Worm (Caenorhabditis elegans) whole organism, L1 larva: ENCODE measurements around the gene mig-15.

Experiments used
- C34B4.2 ChIP-seq: sonication (generic microtip); optimal IDR thresholded peaks from 2 replicates; lab custom pipeline; 2017; ENCODE audit warnings: mild to moderate bottlenecking, missing genetic modification characterization, missing compliant biosample characterization
- ces-1 ChIP-seq: fragments of 150-350 bp; optimal IDR thresholded peaks from 2 replicates; lab custom pipeline; 2014; ENCODE audit warnings: missing biosample characterization, missing genetic modification reagents, missing genetic modification characterization
- hlh-17 ChIP-seq: fragments of 200-800 bp; sonication (Bioruptor generic); optimal IDR thresholded peaks from 2 replicates; lab custom pipeline; 2018; ENCODE audit warnings: missing genetic modification characterization, mild to moderate bottlenecking, missing compliant biosample characterization, moderate library complexity, borderline replicate concordance
- lin-15B ChIP-seq: fragments of 150-350 bp; sonication (generic microtip); optimal IDR thresholded peaks from 3 replicates; lab custom pipeline; 2014; ENCODE audit warnings: missing biosample characterization, missing genetic modification characterization
- lin-39 ChIP-seq: fragments of 150-350 bp; optimal IDR thresholded peaks from 2 replicates; lab custom pipeline; 2014; ENCODE audit warnings: missing biosample characterization, missing genetic modification reagents, missing genetic modification characterization
- lir-3 ChIP-seq: sonication (generic microtip); optimal IDR thresholded peaks from 2 replicates; lab custom pipeline; 2016; ENCODE audit warnings: mild to moderate bottlenecking, missing genetic modification characterization, moderate library complexity, missing compliant biosample characterization; ENCODE audit not compliant: poor library complexity
- lsy-2 ChIP-seq, 2 experiments: fragments of 150-350 bp; optimal IDR thresholded peaks; 2 replicates each; lab custom pipeline; 2014; ENCODE audit warnings: missing biosample characterization in 2 of 2, missing genetic modification characterization in 2 of 2
- nhr-11 ChIP-seq: fragments of 150-350 bp; optimal IDR thresholded peaks from 2 replicates; lab custom pipeline; 2014; ENCODE audit warnings: missing biosample characterization, missing genetic modification characterization
- nhr-12 ChIP-seq: sonication (generic microtip); optimal IDR thresholded peaks from 2 replicates; lab custom pipeline; 2017; ENCODE audit warnings: missing biosample characterization, missing genetic modification characterization
- pag-3 ChIP-seq: sonication (generic microtip); optimal IDR thresholded peaks from 2 replicates; lab custom pipeline; 2017; ENCODE audit warnings: missing genetic modification characterization, mild to moderate bottlenecking, missing compliant biosample characterization, antibody characterized with exemption, borderline replicate concordance; ENCODE audit not compliant: insufficient read depth
- tbx-2 ChIP-seq: sonication (generic microtip); optimal IDR thresholded peaks from 2 replicates; lab custom pipeline; 2016; ENCODE audit warnings: missing genetic modification characterization, missing compliant biosample characterization
- unc-86 ChIP-seq: sonication (generic microtip); optimal IDR thresholded peaks from 2 replicates; lab custom pipeline; 2016; ENCODE audit warnings: missing genetic modification characterization, missing compliant biosample characterization
- zip-4 ChIP-seq: fragments of 200-800 bp; sonication (Bioruptor generic); optimal IDR thresholded peaks from 2 replicates; lab custom pipeline; 2018; ENCODE audit warnings: mild to moderate bottlenecking, missing genetic modification characterization, moderate library complexity, missing compliant biosample characterization

DNA sequence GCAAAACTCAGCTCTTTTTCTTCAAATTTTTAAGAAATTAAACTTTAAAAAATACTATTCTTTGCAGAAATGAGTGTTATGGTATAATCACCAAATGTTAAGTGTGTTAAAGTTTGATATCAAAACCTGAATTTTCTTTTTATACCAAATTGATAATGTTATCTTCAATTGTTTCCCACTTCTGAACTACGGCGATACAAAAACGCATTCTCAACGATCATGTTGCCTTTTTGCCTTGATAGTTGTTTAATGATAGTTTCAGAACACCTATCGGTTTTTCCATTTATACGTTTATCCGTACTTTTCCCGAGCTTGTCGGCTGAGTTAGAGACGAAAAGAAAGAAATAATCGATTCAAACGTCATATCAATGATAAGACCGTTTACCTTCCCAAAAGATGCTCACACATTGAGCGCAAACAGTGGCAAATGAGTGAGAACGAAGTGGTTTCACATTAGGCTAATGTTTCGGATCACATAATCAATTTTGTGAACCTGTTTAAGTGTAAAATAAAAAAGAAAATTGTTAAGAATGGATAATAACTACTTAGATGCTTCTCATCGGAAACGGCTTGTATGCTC lies 46.6 kb upstream of the mig-15 start, which contains the start of gene elt-4:
- TF ChIP-seq hlh-17 (GFP tag; lab: Kevin White, UChicago): no peak
- TF ChIP-seq nhr-12 (tag; lab: Kevin White, UChicago): no peak
- no peak for TF ChIP-seq zip-4 (GFP tag; lab: Kevin White, UChicago)
- TF ChIP-seq ces-1: no peak
- no peak for TF ChIP-seq tbx-2 (tag; lab: Kevin White, UChicago)
- no peak for TF ChIP-seq pag-3 (tag; lab: Kevin White, UChicago)
- TF ChIP-seq nhr-11 (tag; lab: Kevin White, UChicago): no peak
- TF ChIP-seq unc-86 (tag; lab: Kevin White, UChicago): no peak
- no peak for TF ChIP-seq C34B4.2 (tag; lab: Kevin White, UChicago)
- TF ChIP-seq lsy-2 (tag; optimal IDR thresholded peaks at IDR 0.05; lab: Kevin White, UChicago): no peak
- TF ChIP-seq lir-3 (tag; lab: Kevin White, UChicago): no peak
- TF ChIP-seq lin-39 (tag; lab: Kevin White, UChicago): no peak
- TF ChIP-seq lin-15B (tag; lab: Kevin White, UChicago): no peak
